Fruit fly (Drosophila melanogaster) whole organism, adult: Measurements from ENCODE around the gene Cfp1.

ENCODE experiments used
- CG5204 ChIP-seq: fragments of 200-800 bp; sonication (Bioruptor generic); optimal IDR thresholded peaks from 2 replicates; lab custom pipeline; 2016; ENCODE audit warnings: missing biosample characterization, missing genetic modification characterization
- Mnt ChIP-seq: fragments of 200-800 bp; sonication (Bioruptor generic); optimal IDR thresholded peaks from 2 replicates; lab custom pipeline; 2016; ENCODE audit warnings: missing biosample characterization, mild to moderate bottlenecking, missing genetic modification characterization
- kay ChIP-seq: fragments of 200-800 bp; sonication (Bioruptor generic); peaks from one replicate; lab custom pipeline; 2016; ENCODE audit warnings: missing biosample characterization, missing genetic modification characterization, borderline replicate concordance
- ovo ChIP-seq: fragments of 200-800 bp; sonication (Bioruptor generic); optimal IDR thresholded peaks from 2 replicates; lab custom pipeline; 2016; ENCODE audit warnings: missing biosample characterization, missing genetic modification characterization
- tj ChIP-seq: fragments of 200-800 bp; sonication (Bioruptor generic); optimal IDR thresholded peaks from 3 replicates; lab custom pipeline; 2017; ENCODE audit warnings: missing biosample characterization, mild to moderate bottlenecking, missing genetic modification characterization, moderate library complexity
- toe ChIP-seq: fragments of 200-800 bp; sonication (Bioruptor generic); optimal IDR thresholded peaks from 2 replicates; lab custom pipeline; 2016; ENCODE audit warnings: missing biosample characterization, missing genetic modification characterization

DNA sequence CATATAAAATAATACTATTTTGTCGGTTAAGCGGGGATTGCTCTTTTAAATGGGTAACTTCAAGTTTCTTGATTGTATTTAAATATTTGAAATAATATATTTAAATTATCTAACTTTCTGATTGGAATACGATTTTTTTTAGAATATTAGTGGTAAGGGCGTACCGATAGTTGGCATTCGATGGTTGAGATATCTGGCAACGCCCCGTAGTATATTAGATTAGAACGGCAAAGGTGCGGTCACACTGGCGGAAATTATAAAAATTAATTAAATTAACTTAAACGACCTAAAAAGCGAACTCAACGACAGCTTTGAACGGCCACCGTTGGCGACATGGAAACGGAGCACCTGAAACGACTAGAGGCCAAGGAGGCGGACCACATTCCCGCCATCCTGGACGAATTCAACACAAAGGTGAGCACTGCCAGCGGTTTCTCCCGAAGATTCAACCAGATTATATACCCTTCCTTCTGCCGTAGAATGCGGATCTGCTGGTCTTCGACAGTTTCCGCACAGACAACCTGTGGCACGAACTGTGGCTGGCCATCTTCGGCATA is 16.7 kb downstream of the Cfp1 start, which contains the start of gene ric8a:
- TF ChIP-seq toe (no peak), Mnt (peak; percentile 19), tj (peak; percentile 7), kay (GFP tag; lab: Kevin White, UChicago) (no peak), CG5204 (GFP tag; lab: Kevin White, UChicago) (no peak), ovo (GFP tag; lab: Kevin White, UChicago) (no peak)
